Worm (Caenorhabditis elegans): ENCODE results near the gene F58H1.3.

The F58H1.3 gene

DNA sequence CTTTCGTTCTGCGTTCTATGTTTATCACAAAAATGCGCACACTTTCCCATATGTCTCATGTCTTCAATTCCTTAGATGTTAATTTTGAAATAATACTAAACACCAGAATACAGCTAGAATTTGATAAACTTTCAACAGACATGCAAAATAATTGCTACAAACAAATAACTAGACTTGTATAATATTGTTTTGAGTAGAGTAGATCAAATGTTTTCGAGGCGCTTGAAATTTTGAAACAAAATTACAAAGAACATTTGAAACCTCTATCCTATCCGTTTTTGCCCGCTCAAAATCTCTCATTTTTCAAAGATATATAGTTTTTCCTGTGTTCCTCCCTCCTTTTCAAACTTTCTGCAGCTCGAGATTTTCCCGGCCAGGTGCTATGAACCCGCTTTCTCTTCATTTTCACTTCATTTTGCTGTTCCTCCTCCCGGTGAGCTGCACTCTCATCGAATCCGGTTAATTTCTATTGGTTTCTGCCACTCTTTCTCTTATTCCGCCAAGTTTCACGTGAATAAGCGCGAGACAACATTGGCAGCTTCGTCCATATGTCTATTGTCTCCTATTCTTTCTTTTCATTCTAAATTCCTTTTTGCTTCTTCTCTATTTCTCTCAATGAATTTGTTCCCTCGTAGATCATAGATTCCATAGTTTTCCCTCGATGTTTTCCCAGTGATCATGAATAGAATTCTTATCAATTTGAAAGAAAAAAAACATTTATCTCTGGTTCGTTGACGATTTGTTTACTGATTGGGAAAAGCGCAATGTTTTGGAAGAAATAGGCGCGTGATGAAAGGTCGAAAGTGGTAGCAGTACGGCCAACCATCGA, 11.9 kb upstream of the F58H1.3 start:
- TF ChIP-seq elt-4 (tag; optimal IDR thresholded peaks at IDR 0.05) (no peak), ahr-1 (tag; optimal IDR thresholded peaks at IDR 0.05) (no peak), nfya-1 (tag; optimal IDR thresholded peaks at IDR 0.05) (peak; percentile 19), ceh-31 (tag; optimal IDR thresholded peaks at IDR 0.05) (peak; percentile 45), unc-55 (GFP tag; optimal IDR thresholded peaks at IDR 0.05) (peak; percentile 18), rnt-1 (tag; optimal IDR thresholded peaks at IDR 0.05) (peak; percentile 4), ceh-18 (tag; optimal IDR thresholded peaks at IDR 0.05) (peak; percentile 23)

DNA sequence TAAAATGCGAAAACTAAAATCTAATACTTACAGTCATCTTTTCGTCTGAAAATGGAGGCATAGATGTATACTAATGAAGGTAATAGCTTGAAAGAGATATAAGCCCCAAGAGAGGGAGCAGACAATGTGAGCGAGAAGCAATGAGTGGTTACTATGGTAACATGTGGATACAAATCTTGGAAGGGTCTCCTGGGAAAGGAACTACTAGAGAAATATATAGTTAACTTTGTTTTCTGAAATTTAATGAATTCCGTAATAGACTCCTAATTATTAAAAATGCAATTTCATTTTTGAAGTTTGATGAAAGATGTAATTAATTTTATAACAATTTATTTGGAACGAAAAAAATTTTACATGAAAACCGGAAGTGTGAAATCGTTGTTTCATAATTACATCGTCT, 6.4 kb upstream of the F58H1.3 start, which contains the start of gene osm-6:
osm-6 (minus strand) TSS at position 101 of the 400 bp plus-strand sequence.
- no peak for TF ChIP-seq hlh-13 (GFP tag; optimal IDR thresholded peaks at IDR 0.05)
- no peak for TF ChIP-seq K02D7.2 (tag; optimal IDR thresholded peaks at IDR 0.05)

DNA sequence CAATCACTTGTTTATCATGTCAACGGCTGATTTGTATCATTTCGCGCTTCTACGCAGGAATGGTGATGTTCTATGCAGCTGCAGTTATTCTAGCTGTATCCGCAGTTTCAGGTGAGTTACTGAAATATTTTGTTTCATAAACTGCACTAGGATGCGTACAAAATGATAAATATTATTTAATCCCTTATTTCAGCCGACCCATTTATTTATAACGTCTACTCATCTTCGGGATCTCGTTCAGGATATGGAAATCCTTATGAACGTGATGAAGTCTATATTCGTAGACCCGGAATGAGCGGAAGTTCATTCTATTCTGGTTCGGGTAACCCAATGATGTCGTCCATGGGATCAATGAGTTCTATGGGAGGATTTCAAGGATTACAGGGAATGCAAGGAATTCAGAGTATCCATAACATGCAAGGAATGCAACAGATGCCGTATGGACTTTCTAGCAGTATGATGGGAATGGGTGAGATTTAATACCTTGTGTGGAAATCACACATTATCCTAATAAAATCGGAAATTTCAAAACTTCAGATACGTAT, 4.7 kb upstream of the F58H1.3 start, which contains the start of gene F58H1.2:
F58H1.2 (plus strand) TSS at position 51 of the 545 bp plus-strand sequence.
- TF ChIP-seq sdc-2 (tag; optimal IDR thresholded peaks at IDR 0.05), result no peak
- TF ChIP-seq Y22D7AL.16 (tag; optimal IDR thresholded peaks at IDR 0.05), result no peak
- TF ChIP-seq che-1 (tag; optimal IDR thresholded peaks at IDR 0.05), result no peak

DNA sequence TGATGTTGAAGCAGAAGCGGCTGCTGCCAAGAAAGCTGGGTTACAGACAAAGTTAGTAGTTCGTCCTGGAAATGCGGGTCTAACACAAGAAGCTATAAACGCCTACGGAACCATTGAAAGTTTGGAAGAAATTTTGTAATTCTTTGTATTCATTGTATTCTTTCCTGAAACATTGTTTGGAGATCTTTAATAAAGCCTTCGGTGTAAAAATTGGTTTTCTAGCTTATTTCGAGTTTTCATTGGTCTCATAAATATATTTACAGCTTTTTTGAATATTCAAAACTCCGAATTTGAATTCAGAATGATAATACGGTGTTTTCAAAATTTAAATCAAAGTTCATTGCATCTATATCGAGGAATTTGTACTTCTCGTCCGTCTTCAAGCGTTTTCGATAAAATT, 1.1 kb downstream of the F58H1.3 start, which contains the start of gene F58H1.8:
F58H1.8 (plus strand) TSS at position 301 of the 400 bp plus-strand sequence.
- TF ChIP-seq nfya-1 (tag; optimal IDR thresholded peaks at IDR 0.05), result no peak
- TF ChIP-seq dve-1 (tag; optimal IDR thresholded peaks at IDR 0.05), result no peak
- no peak for TF ChIP-seq ceh-45 (GFP tag; IDR thresholded peaks at IDR 0.05)
- TF ChIP-seq pax-1 (tag; optimal IDR thresholded peaks at IDR 0.05), result no peak
- TF ChIP-seq ceh-19 (GFP tag; optimal IDR thresholded peaks at IDR 0.05), result no peak
- no peak for TF ChIP-seq sox-4 (tag; optimal IDR thresholded peaks at IDR 0.05)
- TF ChIP-seq unc-86 (tag; optimal IDR thresholded peaks at IDR 0.05), result no peak
- TF ChIP-seq hlh-8 (tag; optimal IDR thresholded peaks at IDR 0.05), result no peak
- no peak for TF ChIP-seq hlh-13 (GFP tag; optimal IDR thresholded peaks at IDR 0.05)
- TF ChIP-seq elt-4 (tag; optimal IDR thresholded peaks at IDR 0.05), result no peak

DNA sequence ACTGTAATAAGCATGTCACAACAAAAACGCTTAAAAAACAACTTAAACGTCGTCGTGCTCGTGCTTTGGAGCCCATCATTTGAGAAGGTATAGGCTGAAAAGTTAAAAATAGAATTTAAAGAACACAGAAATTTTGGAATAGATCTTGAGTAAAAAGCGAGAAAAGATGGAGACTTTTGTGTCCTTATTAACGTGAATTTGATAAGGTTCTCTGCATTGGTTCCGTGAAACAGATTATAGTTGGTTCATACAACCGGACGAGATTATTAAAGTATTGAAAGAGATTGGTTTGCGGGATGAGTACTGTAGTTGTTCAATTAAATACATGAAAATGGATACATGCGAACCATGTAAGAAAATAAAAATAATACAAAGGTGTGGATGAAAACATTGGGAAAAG, 3.9 kb downstream of the F58H1.3 start, which contains the start of gene gpla-1:
gpla-1 (minus strand) TSS at position 101 of the 400 bp plus-strand sequence.
- no peak for TF ChIP-seq eyg-1 (tag; optimal IDR thresholded peaks at IDR 0.05)
- TF ChIP-seq gmeb-2 (tag; optimal IDR thresholded peaks at IDR 0.05), result no peak
- no peak for TF ChIP-seq pat-9 (tag; optimal IDR thresholded peaks at IDR 0.05)
- TF ChIP-seq ceh-45 (GFP tag; IDR thresholded peaks at IDR 0.05), result no peak
- TF ChIP-seq nhr-11 (tag; optimal IDR thresholded peaks at IDR 0.05), result no peak
- no peak for TF ChIP-seq hlh-15 (tag; optimal IDR thresholded peaks at IDR 0.05)
- TF ChIP-seq ztf-16 (tag; optimal IDR thresholded peaks at IDR 0.05), result no peak
- TF ChIP-seq ceh-31 (tag; optimal IDR thresholded peaks at IDR 0.05), result no peak
- TF ChIP-seq pag-3 (tag; optimal IDR thresholded peaks at IDR 0.05; ENCODE audit: borderline replicate concordance), result no peak
- no peak for TF ChIP-seq hlh-13 (GFP tag; optimal IDR thresholded peaks at IDR 0.05)
- no peak for TF ChIP-seq F13H6.1 (tag; optimal IDR thresholded peaks at IDR 0.05)
- no peak for TF ChIP-seq C08G9.2 (tag; optimal IDR thresholded peaks at IDR 0.05)
- no peak for TF ChIP-seq K02D7.2 (tag; optimal IDR thresholded peaks at IDR 0.05)
- no peak for TF ChIP-seq ttx-3 (tag; optimal IDR thresholded peaks at IDR 0.05)
- no peak for TF ChIP-seq sox-2 (GFP tag; IDR thresholded peaks at IDR 0.05)
- TF ChIP-seq fax-1 (tag; optimal IDR thresholded peaks at IDR 0.05), result no peak

All from whole organism, late embryonic.